Worm (Caenorhabditis elegans) whole organism, early embryonic: Measurements from ENCODE around the gene gpla-1.

Source experiments
- B0310.2 ChIP-seq: sonication (generic microtip); optimal IDR thresholded peaks from 2 replicates; lab custom pipeline; 2016; ENCODE audit warnings: mild to moderate bottlenecking, missing genetic modification characterization, missing compliant biosample characterization
- F13C5.2 ChIP-seq: sonication (generic microtip); optimal IDR thresholded peaks from 2 replicates; lab custom pipeline; 2017; ENCODE audit warnings: mild to moderate bottlenecking, missing genetic modification characterization, inconsistent platforms, missing compliant biosample characterization
- aly-1 ChIP-seq: sonication (generic microtip); optimal IDR thresholded peaks from 2 replicates; lab custom pipeline; 2016; ENCODE audit warnings: missing genetic modification characterization, missing compliant biosample characterization
- ama-1 ChIP-seq: fragments of 150-350 bp; optimal IDR thresholded peaks from 2 replicates; lab custom pipeline; 2014
- ets-7 ChIP-seq: sonication (generic microtip); optimal IDR thresholded peaks from 2 replicates; lab custom pipeline; 2016; ENCODE audit warnings: missing genotype, missing genetic modification characterization, missing compliant biosample characterization
- flt-1 ChIP-seq: fragments of 200-800 bp; sonication (Bioruptor generic); IDR thresholded peaks from 2 replicates; pipeline ENCODE4 v1.3.6; 2022; ENCODE audit warnings: missing genetic modification characterization, missing compliant biosample characterization
- hmbx-1 ChIP-seq: sonication (generic microtip); optimal IDR thresholded peaks from 2 replicates; lab custom pipeline; 2016; ENCODE audit warnings: mild to moderate bottlenecking, missing genetic modification characterization, missing compliant biosample characterization
- hmg-4 ChIP-seq: fragments of 200-800 bp; sonication (Bioruptor generic); optimal IDR thresholded peaks from 2 replicates; lab custom pipeline; 2018; ENCODE audit warnings: mild to moderate bottlenecking, missing genetic modification characterization, missing compliant biosample characterization
- hnd-1 ChIP-seq: sonication (generic microtip); optimal IDR thresholded peaks from 2 replicates; lab custom pipeline; 2016; ENCODE audit warnings: missing genetic modification characterization, missing compliant biosample characterization
- pes-1 ChIP-seq: fragments of 200-800 bp; sonication (Bioruptor generic); IDR thresholded peaks from 2 replicates; pipeline ENCODE4 v1.3.6; 2022; ENCODE audit warnings: missing genetic modification reagents, missing genetic modification characterization, missing compliant biosample characterization
- scrt-1 ChIP-seq: fragments of 200-800 bp; sonication (Bioruptor generic); IDR thresholded peaks from 2 replicates; pipeline ENCODE4 v1.3.6; 2022; ENCODE audit warnings: missing genetic modification characterization, missing compliant biosample characterization
- sea-1 ChIP-seq: fragments of 200-800 bp; sonication (Bioruptor generic); conservative IDR thresholded peaks from 2 replicates; pipeline ENCODE4 v1.3.6; 2022; ENCODE audit warnings: missing genetic modification characterization, missing compliant biosample characterization
- tra-4 ChIP-seq: sonication (generic microtip); optimal IDR thresholded peaks from 2 replicates; lab custom pipeline; 2017; ENCODE audit warnings: missing genetic modification characterization, missing compliant biosample characterization

- TF ChIP-seq pes-1 (GFP tag; lab: Robert Waterston, UW): no peak
- TF ChIP-seq ama-1 (lab: Kevin White, UChicago): no peak
- TF ChIP-seq hmbx-1 (tag; lab: Kevin White, UChicago): no peak
- no peak for TF ChIP-seq flt-1
- TF ChIP-seq scrt-1 (GFP tag; lab: Robert Waterston, UW): no peak
- no peak for TF ChIP-seq F13C5.2 (tag; lab: Kevin White, UChicago)
- no peak for TF ChIP-seq B0310.2
- TF ChIP-seq aly-1 (tag; lab: Kevin White, UChicago): no peak
- TF ChIP-seq sea-1 (GFP tag; lab: Robert Waterston, UW): no peak
- TF ChIP-seq hnd-1 (tag; lab: Kevin White, UChicago): no peak
- no peak for TF ChIP-seq hmg-4 (GFP tag; lab: Kevin White, UChicago)
- TF ChIP-seq tra-4 (tag; lab: Kevin White, UChicago): no peak
- no peak for TF ChIP-seq ets-7 (tag; lab: Kevin White, UChicago)
Measured at ce11 chrV:11888656-11889055, 49.0 kb downstream of the gpla-1 start.
